Worm (Caenorhabditis elegans) whole organism, young adult: ENCODE data around the gene lhfp-4.

Experiments
- B0035.1 ChIP-seq: sonication (generic microtip); optimal IDR thresholded peaks from 2 replicates; lab custom pipeline; 2016; ENCODE audit warnings: missing genetic modification characterization, mild to moderate bottlenecking, missing compliant biosample characterization, missing genotype, missing genetic modification reagents
- unc-62 ChIP-seq: fragments of 150-350 bp; optimal IDR thresholded peaks from 2 replicates; lab custom pipeline; 2014; ENCODE audit warnings: missing biosample characterization, missing genetic modification reagents, missing genetic modification characterization

ce11 chrIV:17259310-17259709 is 16.1 kb upstream of the lhfp-4 start, which contains the start of gene phyh-1:
- TF ChIP-seq unc-62 (GFP tag; lab: Kevin White, UChicago) (no peak), B0035.1 (tag; lab: Kevin White, UChicago) (no peak)
